Fruit fly (Drosophila melanogaster) S2 (cell line): ENCODE measurements around the gene CG1979.

Experiments used
- CG8478 ChIP-seq: fragments of >200 bp; optimal IDR thresholded peaks from 2 replicates; lab custom pipeline; 2018
- CTCF ChIP-seq, 2 experiments: fragments of >200 bp; optimal IDR thresholded peaks; 2 replicates each; lab custom pipeline; 2018

Gene CG1979

DNA sequence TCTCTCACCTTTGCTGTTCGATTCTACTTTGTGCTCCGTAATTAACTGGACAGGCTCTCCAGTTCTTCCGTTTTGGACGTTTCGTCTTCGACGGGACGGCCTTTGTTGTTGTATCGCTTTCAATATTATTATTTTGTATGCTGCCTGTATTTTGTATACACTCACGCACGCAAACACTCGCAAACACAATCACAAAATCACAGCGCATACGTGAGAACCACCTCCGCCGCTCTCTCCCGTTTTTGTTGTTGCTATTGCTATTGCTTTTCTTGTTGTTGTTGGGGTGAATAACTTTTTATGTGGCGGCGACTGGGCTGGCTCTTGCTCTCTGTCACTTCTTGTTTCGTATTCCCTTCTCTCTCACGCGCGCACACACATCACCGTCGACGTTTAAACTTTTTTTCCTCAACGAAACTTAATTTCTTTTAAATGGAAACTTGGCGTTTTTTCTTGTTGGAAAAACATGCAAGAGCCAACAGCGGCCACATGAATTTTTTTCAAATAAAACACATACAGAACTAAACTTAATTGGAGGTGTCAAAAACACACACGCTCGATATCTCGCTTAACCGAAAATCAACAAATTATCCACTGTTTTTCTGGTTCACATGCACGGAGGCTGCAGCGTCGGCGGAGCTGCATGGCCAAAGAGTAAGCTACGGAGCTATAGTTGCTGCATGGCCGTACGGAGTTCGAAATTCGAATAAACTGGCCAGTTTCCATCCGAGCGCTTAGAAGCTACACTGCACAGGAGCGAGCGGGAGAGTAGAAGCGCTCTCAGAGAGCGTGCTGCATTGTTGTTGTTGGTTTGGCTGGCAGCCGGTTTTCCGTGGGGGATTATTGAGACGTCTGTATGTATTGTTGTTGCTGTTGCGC, 53.6 kb downstream of the CG1979 start:
- TF ChIP-seq CTCF (optimal IDR thresholded peaks at IDR 0.05; lab: Kevin White, UChicago): no peak
- no peak for TF ChIP-seq CG8478
